Fruit fly (Drosophila melanogaster) whole organism, adult: ENCODE results near the gene Atg12.

Source experiments
- CG11617 ChIP-seq: fragments of 200-800 bp; sonication (Bioruptor generic); optimal IDR thresholded peaks from 2 replicates; lab custom pipeline; 2017; ENCODE audit warnings: mild to moderate bottlenecking, missing biosample characterization, missing genetic modification reagents, missing genetic modification characterization
- CG14711 ChIP-seq: fragments of 200-800 bp; sonication (Bioruptor generic); optimal IDR thresholded peaks from 2 replicates; lab custom pipeline; 2018; ENCODE audit warnings: missing biosample characterization, mild to moderate bottlenecking, missing genetic modification characterization, moderate library complexity
- CG5204 ChIP-seq: fragments of 200-800 bp; sonication (Bioruptor generic); optimal IDR thresholded peaks from 2 replicates; lab custom pipeline; 2016; ENCODE audit warnings: missing biosample characterization, missing genetic modification characterization
- Mnt ChIP-seq: fragments of 200-800 bp; sonication (Bioruptor generic); optimal IDR thresholded peaks from 2 replicates; lab custom pipeline; 2016; ENCODE audit warnings: missing biosample characterization, mild to moderate bottlenecking, missing genetic modification characterization
- bab1 ChIP-seq: fragments of 200-800 bp; sonication (Bioruptor generic); optimal IDR thresholded peaks from 3 replicates; lab custom pipeline; 2019; ENCODE audit warnings: missing biosample characterization, mild to moderate bottlenecking, missing genetic modification characterization, moderate library complexity
- kay ChIP-seq: fragments of 200-800 bp; sonication (Bioruptor generic); peaks from one replicate; lab custom pipeline; 2016; ENCODE audit warnings: missing biosample characterization, missing genetic modification characterization, borderline replicate concordance
- toe ChIP-seq: fragments of 200-800 bp; sonication (Bioruptor generic); optimal IDR thresholded peaks from 2 replicates; lab custom pipeline; 2016; ENCODE audit warnings: missing biosample characterization, missing genetic modification characterization

DNA sequence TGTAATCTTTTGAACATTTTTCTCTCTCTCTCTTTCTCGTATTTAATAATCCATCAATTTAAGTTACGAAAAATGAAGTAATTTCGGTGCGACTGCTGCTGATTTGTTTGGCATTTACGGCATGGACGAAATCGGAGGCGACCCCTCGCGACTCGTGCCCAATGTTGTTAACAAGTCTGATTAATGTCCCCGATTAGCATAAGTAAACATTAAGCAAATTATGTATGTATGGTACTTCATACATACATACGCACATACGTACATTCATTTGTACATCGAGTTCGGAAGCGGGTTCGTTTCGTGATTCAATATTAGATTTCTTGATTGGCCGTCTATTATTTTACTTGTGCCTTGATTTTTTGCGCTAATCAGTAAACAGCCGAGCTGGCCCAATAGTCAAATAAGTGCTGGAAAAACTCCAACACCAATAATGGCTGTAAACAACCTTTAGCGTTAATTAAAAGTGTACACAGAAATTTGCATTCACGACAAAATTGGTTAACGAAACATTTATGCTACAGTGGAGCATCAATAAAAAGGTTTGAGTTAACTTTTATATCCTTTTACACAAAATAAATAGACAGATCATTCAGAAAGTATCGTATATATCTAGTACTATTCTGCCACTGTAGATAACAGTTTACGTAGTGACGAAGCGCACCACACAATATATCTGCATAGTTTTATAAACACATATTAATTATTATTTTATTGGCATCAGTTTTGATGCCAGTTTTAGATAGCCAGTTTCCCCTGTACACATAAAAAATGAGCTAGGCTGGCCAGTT, 45.7 kb upstream of the Atg12 start:
- TF ChIP-seq toe (GFP tag; lab: Kevin White, UChicago) = no peak
- no peak for TF ChIP-seq kay (GFP tag; lab: Kevin White, UChicago)
- TF ChIP-seq bab1 (GFP tag; lab: Kevin White, UChicago) = peak; percentile 66
- TF ChIP-seq Mnt (GFP tag; lab: Kevin White, UChicago) = no peak
- TF ChIP-seq CG14711 = no peak
- TF ChIP-seq CG5204 (GFP tag; lab: Kevin White, UChicago) = no peak
- no peak for TF ChIP-seq CG11617
